Fruit fly (Drosophila melanogaster): ENCODE data around the gene CG43897.

CG43897 gene

DNA sequence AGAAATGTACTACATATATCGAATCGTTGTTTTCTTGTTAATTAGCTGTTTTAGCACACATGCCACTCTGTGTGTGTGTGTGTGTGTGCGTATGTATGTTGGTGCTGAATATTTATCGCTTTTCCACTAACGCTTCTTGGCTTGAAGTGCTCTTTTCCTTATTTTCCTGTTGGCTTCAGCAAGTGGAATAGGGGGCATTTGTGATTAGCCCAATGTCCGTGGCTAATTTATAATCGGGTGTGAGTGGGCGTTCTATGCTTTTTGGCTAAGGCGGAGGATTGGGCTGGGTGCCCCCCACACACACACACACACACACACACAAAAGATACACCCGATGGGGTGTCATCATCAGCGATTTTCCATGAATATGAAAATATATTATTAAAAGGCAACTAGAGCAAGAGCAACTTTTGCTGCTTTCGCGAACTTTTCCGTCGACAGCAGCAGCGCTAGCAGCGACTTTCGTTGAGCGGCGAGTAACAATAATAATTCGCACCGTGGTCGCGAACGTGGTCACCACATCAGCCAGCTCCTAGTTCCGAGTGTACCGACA, at the start of gene CG43897:
CG43897 (plus strand) TSS at position 503 of the 553 bp plus-strand sequence.
- TF ChIP-seq Sp1 (GFP tag; optimal IDR thresholded peaks at IDR 0.05) = no peak
- TF ChIP-seq tai (GFP tag; optimal IDR thresholded peaks at IDR 0.05) = no peak
- no peak for TF ChIP-seq usp (GFP tag; optimal IDR thresholded peaks at IDR 0.05)
- TF ChIP-seq CG32264 (GFP tag; optimal IDR thresholded peaks at IDR 0.05) = no peak
- TF ChIP-seq Abd-B (GFP tag; optimal IDR thresholded peaks at IDR 0.05) = no peak
- TF ChIP-seq lola (GFP tag; optimal IDR thresholded peaks at IDR 0.05) = no peak
- no peak for TF ChIP-seq pan (optimal IDR thresholded peaks at IDR 0.05)
- TF ChIP-seq Hr78 (GFP tag; optimal IDR thresholded peaks at IDR 0.05) = no peak
- no peak for TF ChIP-seq woc (GFP tag; optimal IDR thresholded peaks at IDR 0.05)
- TF ChIP-seq OdsH (GFP tag; optimal IDR thresholded peaks at IDR 0.05) = no peak

DNA sequence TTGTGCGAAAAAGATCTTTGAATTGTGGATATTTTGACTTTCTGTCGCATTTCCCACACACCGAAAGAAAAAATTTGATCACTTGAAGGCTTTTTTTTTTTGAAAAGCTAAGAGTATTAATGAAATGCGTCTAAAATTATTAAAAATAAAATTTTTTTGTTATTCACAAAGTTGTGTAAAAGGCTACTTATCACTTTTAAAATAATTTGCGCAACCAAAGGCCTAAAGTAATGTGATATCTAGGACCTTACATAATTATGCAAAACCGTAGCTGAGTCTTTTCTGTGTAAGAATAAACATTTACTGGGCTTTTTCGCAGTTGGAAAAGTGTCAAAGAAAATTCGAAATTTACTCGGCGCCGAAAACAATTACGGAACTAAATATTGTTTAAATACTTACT, 49.3 kb upstream of the CG43897 start:
- TF ChIP-seq pan (optimal IDR thresholded peaks at IDR 0.05) (no peak), OdsH (GFP tag; optimal IDR thresholded peaks at IDR 0.05) (no peak), HLH106 (tag; optimal IDR thresholded peaks at IDR 0.05) (peak; percentile 18), foxo (GFP tag; optimal IDR thresholded peaks at IDR 0.05) (peak in 1 of 2 experiments; percentile 28), rgr (GFP tag; optimal IDR thresholded peaks at IDR 0.05) (peak; percentile 11)

DNA sequence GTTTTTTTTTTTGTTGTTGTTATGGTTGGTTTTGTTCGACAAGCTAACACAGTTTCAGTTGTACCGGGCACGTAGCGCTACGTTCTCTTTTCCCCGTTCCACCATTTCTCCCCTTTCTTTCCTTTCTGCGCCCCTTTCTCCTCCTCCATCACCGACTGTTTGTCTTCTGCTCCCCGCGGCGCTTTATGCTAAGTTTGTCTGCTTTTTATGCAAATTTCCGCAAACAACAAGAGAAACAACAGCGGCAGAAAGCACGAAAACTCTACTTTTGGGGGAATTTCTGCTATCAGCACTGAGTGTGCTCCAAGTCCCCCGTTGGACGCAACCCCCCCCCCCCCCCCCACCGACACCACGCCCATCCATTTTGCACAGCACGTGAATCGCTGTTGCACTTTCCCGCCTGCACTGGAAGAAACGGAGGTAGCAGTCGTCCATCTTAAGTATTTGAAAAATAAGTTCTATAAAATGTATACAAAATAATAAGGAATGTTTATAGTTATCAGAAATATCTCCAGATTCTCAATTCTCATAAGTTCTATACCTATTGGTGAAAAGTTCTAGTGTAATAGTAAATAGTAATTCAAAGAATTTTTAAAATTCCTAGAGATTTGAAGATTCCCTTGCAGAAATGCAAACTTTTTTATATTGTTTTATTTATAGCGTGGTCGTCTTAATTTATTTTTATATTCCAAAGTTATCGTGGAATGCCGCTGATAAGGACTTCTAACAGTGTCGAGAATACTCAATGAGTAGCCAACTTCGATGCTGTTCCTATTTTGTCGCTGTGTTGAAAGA, 48.5 kb upstream of the CG43897 start:
- TF ChIP-seq CrebA (GFP tag; optimal IDR thresholded peaks at IDR 0.05; ENCODE audit: borderline replicate concordance) = no peak
- no peak for TF ChIP-seq N (GFP tag; optimal IDR thresholded peaks at IDR 0.05)
- no peak for TF ChIP-seq br (GFP tag; optimal IDR thresholded peaks at IDR 0.05)
- TF ChIP-seq HLH106 (tag; optimal IDR thresholded peaks at IDR 0.05) = peak; percentile 18
- TF ChIP-seq Rel (GFP tag; optimal IDR thresholded peaks at IDR 0.05) = no peak
- peak; percentile 73 for TF ChIP-seq Rel (tag; optimal IDR thresholded peaks at IDR 0.05)
- no peak for TF ChIP-seq CG32264 (GFP tag; optimal IDR thresholded peaks at IDR 0.05)
- TF ChIP-seq Jra (GFP tag; optimal IDR thresholded peaks at IDR 0.05) = no peak
- peak; percentile 24 for TF ChIP-seq dmrt93B (GFP tag; optimal IDR thresholded peaks at IDR 0.05)
- TF ChIP-seq OdsH (GFP tag; optimal IDR thresholded peaks at IDR 0.05) = peak; percentile 17
- TF ChIP-seq jim (GFP tag; optimal IDR thresholded peaks at IDR 0.05) = no peak
- no peak for TF ChIP-seq CG9705 (GFP tag; optimal IDR thresholded peaks at IDR 0.05)
- peak; percentile 25 for TF ChIP-seq Sp1 (GFP tag; optimal IDR thresholded peaks at IDR 0.05)
- peak; percentile 1 for TF ChIP-seq ey (GFP tag; optimal IDR thresholded peaks at IDR 0.05)
- TF ChIP-seq rgr (GFP tag; optimal IDR thresholded peaks at IDR 0.05) = no peak
- no peak for TF ChIP-seq sage (GFP tag; optimal IDR thresholded peaks at IDR 0.05)
- no peak for TF ChIP-seq dsf (GFP tag; optimal IDR thresholded peaks at IDR 0.05; ENCODE audit: borderline replicate concordance)
- no peak for TF ChIP-seq Hr78 (GFP tag; optimal IDR thresholded peaks at IDR 0.05)
- peak; percentile 30 for TF ChIP-seq h (GFP tag; optimal IDR thresholded peaks at IDR 0.05)
- peak; percentile 17 for TF ChIP-seq fru (GFP tag; optimal IDR thresholded peaks at IDR 0.05)
- TF ChIP-seq psq (GFP tag; optimal IDR thresholded peaks at IDR 0.05) = peak; percentile 57
- TF ChIP-seq Hr83 (GFP tag; optimal IDR thresholded peaks at IDR 0.05; ENCODE audit: poor library complexity, severe bottlenecking) = no peak
- no peak for TF ChIP-seq pan (optimal IDR thresholded peaks at IDR 0.05)
- TF ChIP-seq woc (GFP tag; optimal IDR thresholded peaks at IDR 0.05) = no peak

DNA sequence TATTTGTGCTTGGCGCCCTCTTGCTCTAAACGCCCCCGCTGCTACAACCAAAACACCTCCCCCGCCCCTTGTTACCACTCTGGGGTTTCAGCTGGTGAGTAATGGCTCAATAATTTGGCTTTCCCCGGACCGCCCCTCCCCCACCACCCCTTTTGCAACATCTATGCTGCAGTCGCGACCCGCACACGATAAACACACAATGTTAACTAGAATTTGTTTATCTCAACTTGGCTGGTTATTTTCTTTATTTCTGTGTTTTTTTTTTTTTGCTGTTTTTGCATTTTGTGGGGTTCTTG, 48.0 kb upstream of the CG43897 start:
- TF ChIP-seq h (GFP tag; optimal IDR thresholded peaks at IDR 0.05) = no peak
- TF ChIP-seq OdsH (GFP tag; optimal IDR thresholded peaks at IDR 0.05) = no peak
- TF ChIP-seq Rel (GFP tag; optimal IDR thresholded peaks at IDR 0.05) = no peak
- no peak for TF ChIP-seq Rel (tag; optimal IDR thresholded peaks at IDR 0.05)
- TF ChIP-seq HLH106 (tag; optimal IDR thresholded peaks at IDR 0.05) = no peak
- TF ChIP-seq usp (GFP tag; optimal IDR thresholded peaks at IDR 0.05) = no peak
- TF ChIP-seq N (GFP tag; optimal IDR thresholded peaks at IDR 0.05) = no peak
- no peak for TF ChIP-seq Vsx2 (GFP tag; optimal IDR thresholded peaks at IDR 0.05; ENCODE audit: partially characterized antibody)
- TF ChIP-seq dsf (GFP tag; optimal IDR thresholded peaks at IDR 0.05; ENCODE audit: borderline replicate concordance) = no peak
- TF ChIP-seq rgr (GFP tag; optimal IDR thresholded peaks at IDR 0.05) = no peak
- no peak for TF ChIP-seq sv (GFP tag; optimal IDR thresholded peaks at IDR 0.05)
- TF ChIP-seq CrebA (GFP tag; optimal IDR thresholded peaks at IDR 0.05; ENCODE audit: borderline replicate concordance) = no peak
- no peak for TF ChIP-seq CG32264 (GFP tag; optimal IDR thresholded peaks at IDR 0.05)
